Worm (Caenorhabditis elegans) whole organism, dauer: ENCODE data around the gene T16G12.1.
"Not testable (repeated sequence)": the region's sequence is repeated elsewhere in the genome, so short reads cannot be mapped to it uniquely, and the experiment has no call there.

Source experiments
- unc-62 ChIP-seq: sonication (generic microtip); optimal IDR thresholded peaks from 2 replicates; lab custom pipeline; 2017; ENCODE audit warnings: missing biosample characterization, missing genetic modification reagents, missing genetic modification characterization

T16G12.1 gene

ce11 chrIII:10060573-10060972 lies 10.9 kb upstream of the T16G12.1 start, which contains the start of gene T16G12.13:
T16G12.13 (plus strand) TSS chrIII:10060865.
- no peak for TF ChIP-seq unc-62 (GFP tag; lab: Kevin White, UChicago)

ce11 chrIII:10059002-10059401 lies 9.3 kb upstream of the T16G12.1 start, which contains the start of gene T16G12.8:
T16G12.8 (plus strand) TSS chrIII:10059302.
- no peak for TF ChIP-seq unc-62 (GFP tag; lab: Kevin White, UChicago)

ce11 chrIII:10057518-10057917 lies 7.9 kb upstream of the T16G12.1 start, which contains the start of gene T16G12.4:
T16G12.4 (plus strand) TSS chrIII:10057818.
- no peak for TF ChIP-seq unc-62 (GFP tag; lab: Kevin White, UChicago)

- no peak for TF ChIP-seq unc-62 (GFP tag; lab: Kevin White, UChicago)
These were observed 6.4 kb upstream of the T16G12.1 start, which contains the start of gene T16G12.10 for ce11 chrIII:10056033-10056432. T16G12.10 (minus strand) TSS chrIII:10056133.

ce11 chrIII:10053312-10053711 lies 3.7 kb upstream of the T16G12.1 start, which contains the start of gene T16G12.12:
T16G12.12 (plus strand) TSS chrIII:10053612.
- TF ChIP-seq unc-62 (GFP tag; lab: Kevin White, UChicago): not testable (repeated sequence)

- not testable (repeated sequence) for TF ChIP-seq unc-62 (GFP tag; lab: Kevin White, UChicago)
These were observed 664 bp upstream of the T16G12.1 start, which contains the start of gene T16G12.3 for ce11 chrIII:10050321-10050720. T16G12.3 (plus strand) TSS chrIII:10050621.

- TF ChIP-seq unc-62 (GFP tag; lab: Kevin White, UChicago): no peak
These were observed 9.6 kb downstream of the T16G12.1 start, which contains the start of gene T16G12.7 for ce11 chrIII:10040013-10040412. T16G12.7 (minus strand) TSS chrIII:10040113.

- no peak for TF ChIP-seq unc-62 (GFP tag; lab: Kevin White, UChicago)
These were observed 12.5 kb downstream of the T16G12.1 start, which contains the start of gene M04D8.7 for ce11 chrIII:10037150-10037549. M04D8.7 (plus strand) TSS chrIII:10037450.

- no peak for TF ChIP-seq unc-62 (GFP tag; lab: Kevin White, UChicago)
These were observed 13.9 kb downstream of the T16G12.1 start, which contains the start of gene xbx-3 for ce11 chrIII:10035783-10036182. xbx-3 (plus strand) TSS chrIII:10035945.

ce11 chrIII:10033881-10034280 lies 15.8 kb downstream of the T16G12.1 start, which contains the start of gene M04D8.8:
M04D8.8 (plus strand) TSS chrIII:10034181.
- no peak for TF ChIP-seq unc-62 (GFP tag; lab: Kevin White, UChicago)

ce11 chrIII:10033213-10033612 lies 16.4 kb downstream of the T16G12.1 start, which contains the start of gene M04D8.5:
M04D8.5 (minus strand) TSS chrIII:10033313.
- no peak for TF ChIP-seq unc-62 (GFP tag; lab: Kevin White, UChicago)

- no peak for TF ChIP-seq unc-62 (GFP tag; lab: Kevin White, UChicago)
These were observed 19.1 kb downstream of the T16G12.1 start, which contains the start of gene M04D8.4 for ce11 chrIII:10030549-10030948. M04D8.4 (minus strand) TSS chrIII:10030649.

- TF ChIP-seq unc-62 (GFP tag; lab: Kevin White, UChicago): no peak
These were observed 21.7 kb downstream of the T16G12.1 start, which contains the start of gene ins-23 for ce11 chrIII:10027947-10028346. ins-23 (plus strand) TSS chrIII:10028247.

ce11 chrIII:10025989-10026388 lies 23.7 kb downstream of the T16G12.1 start, which contains the start of gene ins-22:
ins-22 (plus strand) TSS chrIII:10026289.
- no peak for TF ChIP-seq unc-62 (GFP tag; lab: Kevin White, UChicago)

ce11 chrIII:10023452-10023851 lies 26.2 kb downstream of the T16G12.1 start, which contains the start of gene ins-21:
ins-21 (plus strand) TSS chrIII:10023752.
- no peak for TF ChIP-seq unc-62 (GFP tag; lab: Kevin White, UChicago)

- TF ChIP-seq unc-62 (GFP tag; lab: Kevin White, UChicago): no peak
These were observed 31.6 kb downstream of the T16G12.1 start for ce11 chrIII:10018007-10018406.
